Worm (Caenorhabditis elegans) whole organism, L1 larva: Measurements from ENCODE around the gene F10G2.1.
A peak's percentile ranks its signal among the peaks of the same experiment; 100 is the strongest.
"Not testable (repeated sequence)": the region's sequence is repeated elsewhere in the genome, so short reads cannot be mapped to it uniquely, and the experiment has no call there.

ENCODE experiments used
- C04F5.9 ChIP-seq: sonication (generic microtip); optimal IDR thresholded peaks from 2 replicates; lab custom pipeline; 2016; ENCODE audit warnings: missing genetic modification characterization, missing compliant biosample characterization
- C34B4.2 ChIP-seq: sonication (generic microtip); optimal IDR thresholded peaks from 2 replicates; lab custom pipeline; 2017; ENCODE audit warnings: mild to moderate bottlenecking, missing genetic modification characterization, missing compliant biosample characterization
- alr-1 ChIP-seq: fragments of 200-800 bp; sonication (Bioruptor generic); optimal IDR thresholded peaks from 2 replicates; lab custom pipeline; 2018; ENCODE audit warnings: borderline replicate concordance, mild to moderate bottlenecking, missing genetic modification characterization, missing compliant biosample characterization
- aly-2 ChIP-seq: fragments of 150-350 bp; optimal IDR thresholded peaks from 2 replicates; lab custom pipeline; 2014; ENCODE audit warnings: missing biosample characterization, missing genetic modification characterization
- ceh-63 ChIP-seq: fragments of 200-800 bp; sonication (Bioruptor generic); optimal IDR thresholded peaks from 2 replicates; lab custom pipeline; 2018; ENCODE audit warnings: mild to moderate bottlenecking, missing genetic modification characterization, missing compliant biosample characterization
- ceh-88 ChIP-seq: fragments of 200-800 bp; sonication (Bioruptor generic); IDR thresholded peaks from 2 replicates; pipeline ENCODE4 v1.3.6; 2022; ENCODE audit warnings: missing genetic modification characterization, missing compliant biosample characterization
- dpl-1 ChIP-seq, 3 experiments: fragments of 150-350 bp in 2 of 3; sonication (generic microtip) in 1 of 3; optimal IDR thresholded peaks; 2 replicates each; lab custom pipeline; 2014 to 2017; ENCODE audit warnings: missing biosample characterization in 3 of 3, missing genetic modification characterization in 3 of 3, missing genetic modification reagents in 3 of 3
- efl-1 ChIP-seq, 4 experiments: fragments of 150-350 bp; optimal IDR thresholded peaks in 3 of 4; peaks in 1 of 4; 1 replicate in 1 of 4; 2 replicates in 3 of 4; lab custom pipeline; 2014; ENCODE audit warnings: missing biosample characterization in 2 of 4, missing genetic modification characterization in 2 of 4, missing genetic modification reagents in 2 of 4
- efl-3 ChIP-seq: fragments of 200-800 bp; sonication (Bioruptor generic); optimal IDR thresholded peaks from 2 replicates; lab custom pipeline; 2018; ENCODE audit warnings: mild to moderate bottlenecking, missing genetic modification characterization, missing compliant biosample characterization
- elt-3 ChIP-seq, 6 experiments: fragments of 150-350 bp in 1 of 6; sonication (generic microtip); optimal IDR thresholded peaks; 2 replicates each; lab custom pipeline; 2017 to 2018; ENCODE audit warnings: missing biosample characterization in 6 of 6, missing genetic modification characterization in 6 of 6, inconsistent platforms in 1 of 6
- fkh-10 ChIP-seq: sonication (generic microtip); optimal IDR thresholded peaks from 2 replicates; lab custom pipeline; 2017; ENCODE audit warnings: missing biosample characterization, missing genetic modification reagents, missing genetic modification characterization
- fkh-4 ChIP-seq: sonication (generic microtip); optimal IDR thresholded peaks from 2 replicates; lab custom pipeline; 2016; ENCODE audit warnings: missing compliant biosample characterization, missing genetic modification characterization, borderline replicate concordance
- fkh-8 ChIP-seq: sonication (generic microtip); optimal IDR thresholded peaks from 2 replicates; lab custom pipeline; 2016; ENCODE audit warnings: mild to moderate bottlenecking, missing genetic modification characterization, missing compliant biosample characterization
- fos-1 ChIP-seq: fragments of 150-350 bp; optimal IDR thresholded peaks from 2 replicates; lab custom pipeline; 2014; ENCODE audit warnings: missing biosample characterization, missing genetic modification characterization
- hlh-4 ChIP-seq: sonication (generic microtip); optimal IDR thresholded peaks from 2 replicates; lab custom pipeline; 2016; ENCODE audit warnings: mild to moderate bottlenecking, missing genetic modification characterization, missing compliant biosample characterization
- jun-1 ChIP-seq: fragments of 150-350 bp; optimal IDR thresholded peaks from 2 replicates; lab custom pipeline; 2014; ENCODE audit warnings: missing biosample characterization, missing genetic modification reagents, missing genetic modification characterization
- lin-35 ChIP-seq, 2 experiments: fragments of 150-350 bp; optimal IDR thresholded peaks; 2 replicates each; lab custom pipeline; 2014; ENCODE audit warnings: missing biosample characterization in 2 of 2, missing genetic modification characterization in 2 of 2, missing genetic modification reagents in 2 of 2
- lsy-2 ChIP-seq, 2 experiments: fragments of 150-350 bp; optimal IDR thresholded peaks; 2 replicates each; lab custom pipeline; 2014; ENCODE audit warnings: missing biosample characterization in 2 of 2, missing genetic modification characterization in 2 of 2
- mdl-1 ChIP-seq, 2 experiments: fragments of 150-350 bp; optimal IDR thresholded peaks; 2 replicates each; lab custom pipeline; 2014 to 2017; ENCODE audit warnings: missing biosample characterization in 2 of 2, missing genetic modification characterization in 2 of 2, inconsistent platforms in 1 of 2
- mef-2 ChIP-seq: fragments of 150-350 bp; optimal IDR thresholded peaks from 2 replicates; lab custom pipeline; 2014; ENCODE audit warnings: missing biosample characterization, missing genetic modification characterization
- mep-1 ChIP-seq: fragments of 150-350 bp; optimal IDR thresholded peaks from 2 replicates; lab custom pipeline; 2014; ENCODE audit warnings: missing biosample characterization, missing genetic modification characterization
- nhr-12 ChIP-seq: sonication (generic microtip); optimal IDR thresholded peaks from 2 replicates; lab custom pipeline; 2017; ENCODE audit warnings: missing biosample characterization, missing genetic modification characterization
- nhr-28 ChIP-seq: fragments of 150-350 bp; optimal IDR thresholded peaks from 2 replicates; lab custom pipeline; 2014; ENCODE audit warnings: missing biosample characterization, missing genetic modification characterization
- nhr-85 ChIP-seq: sonication (generic microtip); peaks from one replicate; lab custom pipeline; 2016; ENCODE audit warnings: missing genetic modification characterization, inconsistent platforms, missing compliant biosample characterization
- pqm-1 ChIP-seq: sonication (generic microtip); optimal IDR thresholded peaks from 3 replicates; lab custom pipeline; 2017; ENCODE audit warnings: missing biosample characterization, missing genetic modification characterization
- skn-1 ChIP-seq: fragments of 150-350 bp; optimal IDR thresholded peaks from 2 replicates; lab custom pipeline; 2014; ENCODE audit warnings: missing biosample characterization, missing genetic modification characterization
- sox-4 ChIP-seq: sonication (generic microtip); optimal IDR thresholded peaks from 2 replicates; lab custom pipeline; 2016; ENCODE audit warnings: missing genetic modification characterization, missing compliant biosample characterization
- tlp-1 ChIP-seq: fragments of 150-350 bp; optimal IDR thresholded peaks from 2 replicates; lab custom pipeline; 2014; ENCODE audit warnings: missing biosample characterization, missing genetic modification characterization
- unc-130 ChIP-seq: fragments of 150-350 bp; optimal IDR thresholded peaks from 2 replicates; lab custom pipeline; 2017; ENCODE audit warnings: missing biosample characterization, missing genetic modification characterization, inconsistent platforms
- unc-30 ChIP-seq: sonication (generic microtip); optimal IDR thresholded peaks from 2 replicates; lab custom pipeline; 2017; ENCODE audit warnings: missing biosample characterization, missing genetic modification characterization
- vab-15 ChIP-seq: sonication (generic microtip); optimal IDR thresholded peaks from 2 replicates; lab custom pipeline; 2017; ENCODE audit warnings: missing genotype, mild to moderate bottlenecking, missing genetic modification characterization, missing compliant biosample characterization
- xbp-1 ChIP-seq: sonication (generic microtip); optimal IDR thresholded peaks from 2 replicates; lab custom pipeline; 2016; ENCODE audit warnings: missing genetic modification characterization, missing compliant biosample characterization
- zag-1 ChIP-seq: fragments of 150-350 bp; optimal IDR thresholded peaks from 2 replicates; lab custom pipeline; 2014; ENCODE audit warnings: missing biosample characterization, missing genetic modification characterization
- ztf-4 ChIP-seq: fragments of 150-350 bp; optimal IDR thresholded peaks from 2 replicates; lab custom pipeline; 2014; ENCODE audit warnings: missing biosample characterization, missing genetic modification characterization

F10G2.1 gene

ce11 chrV:7304506-7304905 lies 27.8 kb upstream of the F10G2.1 start, which contains the start of gene F07G11.2:
TSS of gene F07G11.2 (plus strand) at chrV:7304806.
- not testable (repeated sequence) for TF ChIP-seq pqm-1, ztf-4, nhr-12 (tag; lab: Kevin White, UChicago)

ce11 chrV:7307089-7307488 lies 25.3 kb upstream of the F10G2.1 start, which contains the start of gene F07G11.1:
TSS of gene F07G11.1 (plus strand) at chrV:7307389.
- TF ChIP-seq efl-1 (optimal IDR thresholded peaks at IDR 0.05; lab: Kevin White, UChicago) = no peak
- TF ChIP-seq efl-1 (GFP tag; optimal IDR thresholded peaks at IDR 0.05 in 1 of 2; lab: Kevin White, UChicago) = peak in 1 of 2 experiments; percentile 28
- TF ChIP-seq mef-2 (tag; lab: Kevin White, UChicago) = no peak

DNA sequence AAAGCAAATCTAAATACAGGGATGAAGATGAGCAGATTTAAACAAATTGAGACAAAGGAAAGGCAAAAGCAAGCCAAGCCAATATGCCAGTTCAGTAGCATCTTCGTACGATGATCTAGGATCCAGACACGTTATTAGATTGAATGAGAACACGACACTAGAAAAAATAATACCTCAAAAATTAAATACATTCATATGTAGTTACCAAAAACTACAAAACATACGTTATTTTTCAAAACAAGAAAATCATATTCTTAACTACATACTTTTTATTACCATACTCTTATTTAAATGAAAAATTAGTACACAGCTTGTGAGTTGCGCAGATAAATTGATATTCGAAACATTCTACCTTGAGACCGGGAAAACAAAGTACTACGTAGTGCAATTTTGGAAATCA lies 19.1 kb upstream of the F10G2.1 start, which contains the start of gene srx-6:
Gene srx-6 (minus strand): TSS at position 101 of the 400 bp plus-strand sequence.
- no peak for TF ChIP-seq elt-3 (tag; optimal IDR thresholded peaks at IDR 0.05; lab: Kevin White, UChicago)
- no peak for TF ChIP-seq C04F5.9
- TF ChIP-seq lin-35 (GFP tag; optimal IDR thresholded peaks at IDR 0.05; lab: Kevin White, UChicago) = no peak
- no peak for TF ChIP-seq jun-1 (tag; lab: Kevin White, UChicago)
- TF ChIP-seq tlp-1 (tag; lab: Kevin White, UChicago) = no peak
- no peak for TF ChIP-seq sox-4
- no peak for TF ChIP-seq zag-1
- TF ChIP-seq ceh-88 (GFP tag; lab: Robert Waterston, UW) = no peak
- no peak for TF ChIP-seq fkh-8 (tag; lab: Kevin White, UChicago)
- no peak for TF ChIP-seq nhr-28
- no peak for TF ChIP-seq xbp-1 (tag; lab: Kevin White, UChicago)
- TF ChIP-seq dpl-1 (GFP tag; optimal IDR thresholded peaks at IDR 0.05; lab: Kevin White, UChicago) = no peak
- TF ChIP-seq fkh-10 (GFP tag; lab: Kevin White, UChicago) = no peak
- TF ChIP-seq unc-30 (tag; lab: Kevin White, UChicago) = no peak

DNA sequence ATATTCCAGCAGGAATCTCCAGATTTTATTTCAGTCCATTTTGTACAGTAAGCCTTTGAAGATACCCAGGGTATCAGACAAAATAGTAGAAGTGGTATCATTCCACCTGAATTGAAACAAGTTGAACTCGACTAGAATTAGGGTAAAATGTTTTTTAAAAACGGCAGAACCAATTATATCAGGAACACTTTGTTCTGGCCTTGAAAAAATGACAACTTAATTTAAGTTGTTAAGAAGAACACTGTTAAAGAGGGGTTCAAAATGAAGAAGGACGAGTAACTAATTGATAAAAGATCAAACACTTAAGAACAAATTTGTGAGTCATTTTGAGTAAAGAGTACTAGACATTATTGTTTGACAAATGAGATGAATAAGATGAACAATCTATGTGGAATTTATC lies 11.4 kb upstream of the F10G2.1 start, which contains the start of gene lmd-4:
Gene lmd-4 (minus strand): TSS at position 101 of the 400 bp plus-strand sequence.
- TF ChIP-seq C34B4.2 = no peak
- TF ChIP-seq efl-1 (optimal IDR thresholded peaks at IDR 0.05; lab: Kevin White, UChicago) = no peak
- TF ChIP-seq efl-1 (GFP tag; optimal IDR thresholded peaks at IDR 0.05 in 1 of 2; lab: Kevin White, UChicago) = peak in 1 of 2 experiments; percentile 17

ce11 chrV:7321915-7322314 lies 10.4 kb upstream of the F10G2.1 start, which contains the start of gene F10G2.10:
TSS of gene F10G2.10 (plus strand) at chrV:7322215.
- TF ChIP-seq unc-130 (tag; lab: Kevin White, UChicago) (no peak), mep-1 (tag; lab: Kevin White, UChicago) (no peak), vab-15 (tag; lab: Kevin White, UChicago) (no peak), alr-1 (tag; lab: Kevin White, UChicago) (no peak), C34B4.2 (no peak), mdl-1 (tag; optimal IDR thresholded peaks at IDR 0.05; lab: Kevin White, UChicago) (no peak), skn-1 (tag; lab: Kevin White, UChicago) (no peak), fkh-4 (tag; lab: Kevin White, UChicago) (no peak), aly-2 (tag; lab: Kevin White, UChicago) (no peak), fos-1 (no peak), efl-3 (GFP tag; lab: Kevin White, UChicago) (no peak), ceh-63 (GFP tag; lab: Kevin White, UChicago) (no peak), hlh-4 (no peak), lsy-2 (tag; optimal IDR thresholded peaks at IDR 0.05; lab: Kevin White, UChicago) (no peak), nhr-85 (tag; lab: Kevin White, UChicago) (no peak), nhr-12 (tag; lab: Kevin White, UChicago) (no peak)
- TF ChIP-seq, all 84 proteins: peak for 0
